Fruit fly (Drosophila melanogaster) whole organism, larva: ENCODE measurements around the gene Tg.

Source experiments
- noc ChIP-seq: fragments of 200-800 bp; sonication (Bioruptor generic); optimal IDR thresholded peaks from 3 replicates; lab custom pipeline; 2019; ENCODE audit warnings: missing biosample characterization, mild to moderate bottlenecking, missing genetic modification characterization, moderate library complexity

The Tg gene

dm6 chr2L:7984889-7985514 is 26.2 kb upstream of the Tg start:
- no peak for TF ChIP-seq noc (tag; lab: Kevin White, UChicago)

- TF ChIP-seq noc (tag; lab: Kevin White, UChicago) = no peak
Measured at dm6 chr2L:7986210-7986609, 25.0 kb upstream of the Tg start.

dm6 chr2L:7989868-7990267 is 21.3 kb upstream of the Tg start:
- peak; percentile 22 for TF ChIP-seq noc (tag; lab: Kevin White, UChicago)

dm6 chr2L:7990720-7991119 is 20.5 kb upstream of the Tg start:
- TF ChIP-seq noc (tag; lab: Kevin White, UChicago) = no peak

- no peak for TF ChIP-seq noc (tag; lab: Kevin White, UChicago)
Measured at dm6 chr2L:7991391-7991876, 19.8 kb upstream of the Tg start.

dm6 chr2L:7991951-7992350 is 19.3 kb upstream of the Tg start:
- TF ChIP-seq noc (tag; lab: Kevin White, UChicago) = no peak

dm6 chr2L:7992654-7993053 is 18.6 kb upstream of the Tg start:
- no peak for TF ChIP-seq noc (tag; lab: Kevin White, UChicago)

- no peak for TF ChIP-seq noc (tag; lab: Kevin White, UChicago)
Measured at dm6 chr2L:7993062-7993685, 18.0 kb upstream of the Tg start.

- peak; percentile 63 for TF ChIP-seq noc (tag; lab: Kevin White, UChicago)
Measured at dm6 chr2L:7993984-7994854, 17.0 kb upstream of the Tg start, which contains the start of gene pes. Gene pes, minus strand, starts transcription at chr2L:7994184.

- no peak for TF ChIP-seq noc (tag; lab: Kevin White, UChicago)
Measured at dm6 chr2L:7997290-7998079, 13.7 kb upstream of the Tg start.

dm6 chr2L:7998080-7998457 is 13.1 kb upstream of the Tg start, which contains the start of gene CG7227:
Gene CG7227, minus strand, starts transcription at chr2L:7998151.
- TF ChIP-seq noc (tag; lab: Kevin White, UChicago) = no peak

- no peak for TF ChIP-seq noc (tag; lab: Kevin White, UChicago)
Measured at dm6 chr2L:7998655-7999054, 12.6 kb upstream of the Tg start, which contains the start of gene Sirup. Gene Sirup, plus strand, starts transcription at chr2L:7998869.

dm6 chr2L:8000578-8001040 is 10.6 kb upstream of the Tg start:
- TF ChIP-seq noc (tag; lab: Kevin White, UChicago) = peak; percentile 80

- TF ChIP-seq noc (tag; lab: Kevin White, UChicago) = peak; percentile 75
Measured at dm6 chr2L:8001694-8002627, 9.2 kb upstream of the Tg start.
